Worm (Caenorhabditis elegans) whole organism, mixed stage, embryonic: ENCODE measurements around the gene srsx-27.

Experiments used
- ceh-83 ChIP-seq: fragments of 200-800 bp; sonication (Bioruptor generic); optimal IDR thresholded peaks from 2 replicates; lab custom pipeline; 2018; ENCODE audit warnings: mild to moderate bottlenecking, missing genetic modification characterization, missing compliant biosample characterization
- drap-1 ChIP-seq: fragments of 200-800 bp; sonication (Bioruptor generic); optimal IDR thresholded peaks from 3 replicates; lab custom pipeline; 2018; ENCODE audit warnings: mild to moderate bottlenecking, missing genetic modification characterization, missing compliant biosample characterization
- elt-1 ChIP-seq: sonication (generic microtip); optimal IDR thresholded peaks from 2 replicates; lab custom pipeline; 2017; ENCODE audit warnings: missing genetic modification characterization, mild to moderate bottlenecking, missing compliant biosample characterization, antibody characterized with exemption, moderate library complexity, borderline replicate concordance; ENCODE audit not compliant: insufficient read depth
- nhr-12 ChIP-seq: fragments of 150-350 bp; optimal IDR thresholded peaks from 2 replicates; lab custom pipeline; 2014; ENCODE audit warnings: missing biosample characterization, missing genetic modification characterization
- pha-4 ChIP-seq: fragments of 150-350 bp; optimal IDR thresholded peaks from 2 replicates; lab custom pipeline; 2018; ENCODE audit warnings: missing biosample characterization, missing genetic modification reagents, missing genetic modification characterization
- sem-2 ChIP-seq: fragments of 200-800 bp; sonication (Bioruptor generic); optimal IDR thresholded peaks from 2 replicates; lab custom pipeline; 2018; ENCODE audit warnings: mild to moderate bottlenecking, missing genetic modification characterization, missing compliant biosample characterization
- unc-62 ChIP-seq: fragments of 150-350 bp; optimal IDR thresholded peaks from 2 replicates; lab custom pipeline; 2014; ENCODE audit warnings: missing biosample characterization, missing genetic modification reagents, missing genetic modification characterization

- no peak for TF ChIP-seq pha-4 (tag; lab: Kevin White, UChicago)
- TF ChIP-seq drap-1 (GFP tag; lab: Kevin White, UChicago) = no peak
- TF ChIP-seq unc-62 (GFP tag; lab: Kevin White, UChicago) = no peak
- no peak for TF ChIP-seq elt-1
- TF ChIP-seq sem-2 (GFP tag; lab: Kevin White, UChicago) = no peak
- TF ChIP-seq ceh-83 (GFP tag; lab: Kevin White, UChicago) = no peak
- no peak for TF ChIP-seq nhr-12 (tag; lab: Kevin White, UChicago)
These were observed 34.0 kb downstream of the srsx-27 start for ce11 chrV:10183810-10184209.
